Worm (Caenorhabditis elegans): Measurements from ENCODE around the gene nas-25.

- TF ChIP-seq ceh-16 (tag; optimal IDR thresholded peaks at IDR 0.05) (no peak), ceh-82 (tag; optimal IDR thresholded peaks at IDR 0.05) (no peak), nhr-23 (tag; optimal IDR thresholded peaks at IDR 0.05) (no peak)
Observed at ce11 chrII:8808482-8808881, 17.4 kb upstream of the nas-25 start, which contains the start of gene F07H5.10.
